Fruit fly (Drosophila melanogaster): ENCODE data around the gene CG6983.

The CG6983 gene

dm6 chr3L:8453443-8454360 lies 4.5 kb upstream of the CG6983 start:
- TF ChIP-seq ttk (optimal IDR thresholded peaks at IDR 0.05), result no peak
- no peak for TF ChIP-seq h (optimal IDR thresholded peaks at IDR 0.05)
- TF ChIP-seq Sin3A (optimal IDR thresholded peaks at IDR 0.05), result no peak
- no peak for TF ChIP-seq psq (optimal IDR thresholded peaks at IDR 0.05)
- TF ChIP-seq Myc (optimal IDR thresholded peaks at IDR 0.05), result no peak
- TF ChIP-seq insv (optimal IDR thresholded peaks at IDR 0.05), result no peak

- no peak for TF ChIP-seq Myc (optimal IDR thresholded peaks at IDR 0.05)
- TF ChIP-seq insv (optimal IDR thresholded peaks at IDR 0.05), result no peak
- no peak for TF ChIP-seq h (optimal IDR thresholded peaks at IDR 0.05)
- no peak for TF ChIP-seq psq (optimal IDR thresholded peaks at IDR 0.05)
- TF ChIP-seq Sin3A (optimal IDR thresholded peaks at IDR 0.05), result no peak
These were observed 3.8 kb upstream of the CG6983 start for dm6 chr3L:8452986-8453385.

- no peak for TF ChIP-seq insv (optimal IDR thresholded peaks at IDR 0.05)
- no peak for TF ChIP-seq h (optimal IDR thresholded peaks at IDR 0.05)
- TF ChIP-seq ttk (optimal IDR thresholded peaks at IDR 0.05), result no peak
- no peak for TF ChIP-seq psq (optimal IDR thresholded peaks at IDR 0.05)
- TF ChIP-seq Sin3A (optimal IDR thresholded peaks at IDR 0.05), result no peak
- no peak for TF ChIP-seq Myc (optimal IDR thresholded peaks at IDR 0.05)
These were observed 2.9 kb upstream of the CG6983 start for dm6 chr3L:8451966-8452620.

- TF ChIP-seq h (optimal IDR thresholded peaks at IDR 0.05) (no peak), Myc (optimal IDR thresholded peaks at IDR 0.05) (no peak)
These were observed 1.6 kb upstream of the CG6983 start for dm6 chr3L:8450747-8451146.

- no peak for TF ChIP-seq ttk (optimal IDR thresholded peaks at IDR 0.05)
These were observed 868 bp upstream of the CG6983 start, which contains the start of gene Gug for dm6 chr3L:8449800-8450690. Gug (plus strand) TSS chr3L:8449922.

- TF ChIP-seq psq (optimal IDR thresholded peaks at IDR 0.05) (no peak), insv (optimal IDR thresholded peaks at IDR 0.05) (no peak), Sin3A (optimal IDR thresholded peaks at IDR 0.05) (no peak), Myc (optimal IDR thresholded peaks at IDR 0.05) (no peak), ttk (optimal IDR thresholded peaks at IDR 0.05) (no peak), h (optimal IDR thresholded peaks at IDR 0.05) (no peak)
These were observed 674 bp downstream of the CG6983 start for dm6 chr3L:8448517-8448889.

dm6 chr3L:8447795-8448516 lies 1.2 kb downstream of the CG6983 start:
- no peak for TF ChIP-seq ttk (optimal IDR thresholded peaks at IDR 0.05)

- no peak for TF ChIP-seq Myc (optimal IDR thresholded peaks at IDR 0.05)
These were observed 3.0 kb downstream of the CG6983 start for dm6 chr3L:8446050-8446781.

dm6 chr3L:8445027-8445426 lies 4.2 kb downstream of the CG6983 start:
- TF ChIP-seq insv (optimal IDR thresholded peaks at IDR 0.05), result no peak
- no peak for TF ChIP-seq ttk (optimal IDR thresholded peaks at IDR 0.05)

dm6 chr3L:8441745-8442575 lies 7.2 kb downstream of the CG6983 start, which contains the start of gene Unr:
Unr (minus strand) TSS chr3L:8442381.
- TF ChIP-seq insv (optimal IDR thresholded peaks at IDR 0.05) (no peak), psq (optimal IDR thresholded peaks at IDR 0.05) (no peak), h (optimal IDR thresholded peaks at IDR 0.05) (no peak), Sin3A (optimal IDR thresholded peaks at IDR 0.05) (no peak), Myc (optimal IDR thresholded peaks at IDR 0.05) (no peak)

Measured in Kc167 (cell line).